Worm (Caenorhabditis elegans): ENCODE results near the gene anmt-3.

DNA sequence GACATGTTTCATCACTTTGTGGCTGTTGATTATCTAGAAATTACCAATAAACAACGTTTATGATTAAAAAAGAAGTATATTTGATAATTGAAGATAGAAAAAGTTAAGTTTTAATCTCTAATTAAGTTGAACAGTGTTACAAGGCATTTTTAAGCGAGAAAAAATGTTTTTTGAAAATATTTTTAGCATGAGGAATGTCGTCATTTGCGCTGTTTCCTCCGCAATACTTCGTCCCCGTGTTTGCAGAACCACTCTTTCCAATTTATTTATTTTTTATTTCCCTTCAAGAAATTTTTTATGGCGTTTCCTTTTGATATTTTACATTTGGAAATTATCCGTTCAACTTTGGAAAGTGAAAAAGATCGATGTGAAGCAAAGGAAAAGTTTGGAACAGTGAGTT, 33.5 kb upstream of the anmt-3 start, which contains the start of the genes rde-1 and trpp-6:
- no peak for TF ChIP-seq tbx-37 (GFP tag; conservative IDR thresholded peaks at IDR 0.05)
- TF ChIP-seq tra-4 (tag; optimal IDR thresholded peaks at IDR 0.05): no peak
- TF ChIP-seq flt-1 (GFP tag; IDR thresholded peaks at IDR 0.05): no peak
- no peak for TF ChIP-seq B0310.2 (tag; optimal IDR thresholded peaks at IDR 0.05)
- TF ChIP-seq hnd-1 (tag; optimal IDR thresholded peaks at IDR 0.05): no peak
- TF ChIP-seq F13C5.2 (tag; optimal IDR thresholded peaks at IDR 0.05): no peak
- no peak for TF ChIP-seq aly-1 (tag; optimal IDR thresholded peaks at IDR 0.05)
- no peak for TF ChIP-seq ama-1 (optimal IDR thresholded peaks at IDR 0.05)
- TF ChIP-seq pes-1 (GFP tag; IDR thresholded peaks at IDR 0.05): no peak
- no peak for TF ChIP-seq hmg-4 (GFP tag; optimal IDR thresholded peaks at IDR 0.05)
- no peak for TF ChIP-seq ceh-13 (GFP tag; optimal IDR thresholded peaks at IDR 0.05)
- no peak for TF ChIP-seq tbx-11 (GFP tag; IDR thresholded peaks at IDR 0.05)
- TF ChIP-seq hmbx-1 (tag; optimal IDR thresholded peaks at IDR 0.05): no peak
- no peak for TF ChIP-seq sea-1 (GFP tag; conservative IDR thresholded peaks at IDR 0.05)
